Fruit fly (Drosophila melanogaster) whole organism, wandering third instar larva: ENCODE results near the gene XNP.
A peak's percentile ranks its signal among the peaks of the same experiment; 100 is the strongest.

Experiments
- Abd-B ChIP-seq: fragments of >200 bp; optimal IDR thresholded peaks from 2 replicates; lab custom pipeline; 2017; ENCODE audit warnings: missing biosample characterization, missing genetic modification characterization
- CG32264 ChIP-seq: fragments of 200-800 bp; sonication (Bioruptor generic); optimal IDR thresholded peaks from 2 replicates; lab custom pipeline; 2016; ENCODE audit warnings: missing biosample characterization, missing genetic modification characterization
- CG9705 ChIP-seq: fragments of 200-800 bp; sonication (Bioruptor generic); optimal IDR thresholded peaks from 2 replicates; lab custom pipeline; 2018; ENCODE audit warnings: missing biosample characterization, mild to moderate bottlenecking, missing genetic modification characterization
- CrebA ChIP-seq: fragments of 200-800 bp; sonication (Bioruptor generic); optimal IDR thresholded peaks from 2 replicates; lab custom pipeline; 2016; ENCODE audit warnings: missing biosample characterization, mild to moderate bottlenecking, missing genetic modification characterization, borderline replicate concordance
- Dfd ChIP-seq: fragments of >200 bp; optimal IDR thresholded peaks from 2 replicates; lab custom pipeline; 2017; ENCODE audit warnings: missing biosample characterization, missing genetic modification characterization
- Dif ChIP-seq: fragments of 200-275, 200-300 bp; sonication (Bioruptor generic); optimal IDR thresholded peaks from 2 replicates; lab custom pipeline; 2018; ENCODE audit warnings: missing biosample characterization, missing genetic modification characterization; ENCODE audit not compliant: partially characterized antibody
- GATAd ChIP-seq: sonication (Bioruptor generic); optimal IDR thresholded peaks from 2 replicates; lab custom pipeline; 2016; ENCODE audit warnings: missing biosample characterization, missing genetic modification characterization
- HLH106 ChIP-seq: fragments of 200-800 bp; optimal IDR thresholded peaks from 3 replicates; lab custom pipeline; 2019; ENCODE audit warnings: missing biosample characterization, mild to moderate bottlenecking, missing genetic modification characterization, moderate library complexity
- Hnf4 ChIP-seq: fragments of 200-800 bp; sonication (Bioruptor generic); optimal IDR thresholded peaks from 2 replicates; lab custom pipeline; 2016; ENCODE audit warnings: missing biosample characterization, mild to moderate bottlenecking, missing genetic modification characterization
- Jra ChIP-seq: sonication (Bioruptor generic); optimal IDR thresholded peaks from 2 replicates; lab custom pipeline; 2016; ENCODE audit warnings: missing biosample characterization, missing genetic modification characterization
- Mio ChIP-seq: sonication (Bioruptor generic); optimal IDR thresholded peaks from 2 replicates; lab custom pipeline; 2016; ENCODE audit warnings: missing biosample characterization, missing genetic modification characterization
- Myc ChIP-seq: fragments of >200 bp; optimal IDR thresholded peaks from 2 replicates; lab custom pipeline; 2017
- N ChIP-seq: fragments of >200 bp; optimal IDR thresholded peaks from 2 replicates; lab custom pipeline; 2018; ENCODE audit warnings: missing biosample characterization, missing external identifiers, missing genetic modification characterization
- OdsH ChIP-seq: fragments of 200-800 bp; sonication (Bioruptor generic); optimal IDR thresholded peaks from 2 replicates; lab custom pipeline; 2016; ENCODE audit warnings: missing biosample characterization, mild to moderate bottlenecking, missing genetic modification characterization
- Rel ChIP-seq, 2 experiments: fragments of 200-800 bp; sonication (Bioruptor generic) in 1 of 2; optimal IDR thresholded peaks; 2 replicates in 1 of 2; 3 replicates in 1 of 2; lab custom pipeline; 2016 to 2019; ENCODE audit warnings: mild to moderate bottlenecking in 2 of 2, missing biosample characterization in 2 of 2, missing genetic modification characterization in 2 of 2, moderate library complexity in 1 of 2
- Sp1 ChIP-seq: fragments of 200-800 bp; sonication (Bioruptor generic); optimal IDR thresholded peaks from 3 replicates; lab custom pipeline; 2019; ENCODE audit warnings: missing biosample characterization, mild to moderate bottlenecking, missing genetic modification characterization, moderate library complexity
- Vsx2 ChIP-seq: fragments of 200-300, 225-300 bp; sonication (Bioruptor generic); optimal IDR thresholded peaks from 2 replicates; lab custom pipeline; 2018; ENCODE audit warnings: missing biosample characterization, missing genetic modification characterization; ENCODE audit not compliant: partially characterized antibody
- br ChIP-seq: fragments of 200-800 bp; sonication (Bioruptor generic); optimal IDR thresholded peaks from 2 replicates; lab custom pipeline; 2016; ENCODE audit warnings: missing biosample characterization, missing genetic modification characterization
- brk ChIP-seq: fragments of 200-800 bp; sonication (Bioruptor generic); optimal IDR thresholded peaks from 2 replicates; lab custom pipeline; 2016; ENCODE audit warnings: missing biosample characterization, mild to moderate bottlenecking, missing genetic modification characterization
- dl ChIP-seq, 2 experiments: fragments of 175-275, 200-275 bp in 1 of 2; fragments of 200-275 bp in 1 of 2; sonication (Bioruptor generic); optimal IDR thresholded peaks; lab custom pipeline; 2018; ENCODE audit warnings: mild to moderate bottlenecking in 2 of 2, missing biosample characterization in 2 of 2, missing genetic modification characterization in 2 of 2, moderate library complexity in 2 of 2; ENCODE audit not compliant: partially characterized antibody in 2 of 2, insufficient read depth in 1 of 2
- dmrt93B ChIP-seq: fragments of 200-800 bp; sonication (Bioruptor generic); optimal IDR thresholded peaks from 2 replicates; lab custom pipeline; 2018; ENCODE audit warnings: missing biosample characterization, mild to moderate bottlenecking, missing genetic modification characterization
- dsf ChIP-seq: sonication (Bioruptor generic); optimal IDR thresholded peaks from 2 replicates; lab custom pipeline; 2016; ENCODE audit warnings: missing biosample characterization, missing genetic modification characterization, borderline replicate concordance
- ey ChIP-seq: fragments of 200-800 bp; sonication (Bioruptor generic); optimal IDR thresholded peaks from 2 replicates; lab custom pipeline; 2016; ENCODE audit warnings: missing biosample characterization, missing genetic modification characterization
- foxo ChIP-seq, 2 experiments: fragments of 200-800 bp; sonication (Bioruptor generic); optimal IDR thresholded peaks; 2 replicates in 1 of 2; 3 replicates in 1 of 2; lab custom pipeline; 2016 to 2017; ENCODE audit warnings: missing biosample characterization in 2 of 2, missing genetic modification characterization in 2 of 2
- fru ChIP-seq: fragments of 200-800 bp; sonication (Bioruptor generic); optimal IDR thresholded peaks from 3 replicates; lab custom pipeline; 2016; ENCODE audit warnings: missing biosample characterization, mild to moderate bottlenecking, missing genetic modification characterization
- h ChIP-seq: fragments of 200-800 bp; sonication (Bioruptor generic); optimal IDR thresholded peaks from 3 replicates; lab custom pipeline; 2016; ENCODE audit warnings: missing biosample characterization, mild to moderate bottlenecking, missing genetic modification characterization
- jim ChIP-seq: fragments of 175-275, 200-325 bp; sonication (Bioruptor generic); optimal IDR thresholded peaks from 2 replicates; lab custom pipeline; 2016; ENCODE audit warnings: missing biosample characterization, mild to moderate bottlenecking, missing genetic modification characterization
- lola ChIP-seq: fragments of >200 bp; optimal IDR thresholded peaks from 2 replicates; lab custom pipeline; 2017; ENCODE audit warnings: missing biosample characterization, missing genetic modification characterization
- psq ChIP-seq: fragments of 200-800 bp; sonication (Bioruptor generic); optimal IDR thresholded peaks from 3 replicates; lab custom pipeline; 2017; ENCODE audit warnings: missing biosample characterization, mild to moderate bottlenecking, missing genetic modification characterization, moderate library complexity
- rgr ChIP-seq: fragments of 200-800 bp; sonication (Bioruptor generic); optimal IDR thresholded peaks from 3 replicates; lab custom pipeline; 2016; ENCODE audit warnings: missing biosample characterization, mild to moderate bottlenecking, missing genetic modification characterization
- sv ChIP-seq: fragments of 200-800 bp; sonication (Bioruptor generic); optimal IDR thresholded peaks from 3 replicates; lab custom pipeline; 2016; ENCODE audit warnings: missing biosample characterization, missing genetic modification characterization
- tai ChIP-seq: sonication (Bioruptor generic); optimal IDR thresholded peaks from 2 replicates; lab custom pipeline; 2016; ENCODE audit warnings: missing biosample characterization, missing genetic modification characterization
- usp ChIP-seq: fragments of >200 bp; optimal IDR thresholded peaks from 2 replicates; lab custom pipeline; 2017; ENCODE audit warnings: missing biosample characterization, missing genetic modification characterization
- woc ChIP-seq: sonication (Bioruptor generic); optimal IDR thresholded peaks from 2 replicates; lab custom pipeline; 2016; ENCODE audit warnings: missing biosample characterization, mild to moderate bottlenecking, missing genetic modification characterization

XNP gene

dm6 chr3R:25461666-25462065 is 21.0 kb downstream of the XNP start:
- peak; percentile 41 for TF ChIP-seq h (GFP tag; lab: Kevin White, UChicago)
- peak; percentile 52 for TF ChIP-seq OdsH
- TF ChIP-seq psq (GFP tag; lab: Kevin White, UChicago) = peak; percentile 27
- TF ChIP-seq Jra (GFP tag; lab: Kevin White, UChicago) = no peak
- no peak for TF ChIP-seq Mio
- no peak for TF ChIP-seq Vsx2
- peak; percentile 59 for TF ChIP-seq rgr (GFP tag; lab: Kevin White, UChicago)
- peak; percentile 11 for TF ChIP-seq woc (GFP tag; lab: Kevin White, UChicago)
- no peak for TF ChIP-seq Myc (lab: Kevin White, UChicago)
- peak; percentile 38 for TF ChIP-seq HLH106
- no peak for TF ChIP-seq CrebA (GFP tag; lab: Kevin White, UChicago)
- TF ChIP-seq usp (GFP tag; lab: Kevin White, UChicago) = no peak
- peak; percentile 3 for TF ChIP-seq dmrt93B (GFP tag; lab: Kevin White, UChicago)
- TF ChIP-seq ey (GFP tag; lab: Kevin White, UChicago) = peak; percentile 52
- peak; percentile 56 for TF ChIP-seq br (GFP tag; lab: Kevin White, UChicago)
- no peak for TF ChIP-seq sv
- TF ChIP-seq GATAd = no peak
- no peak for TF ChIP-seq dl (GFP tag; optimal IDR thresholded peaks at IDR 0.05; lab: Kevin White, UChicago; ENCODE audit: insufficient read depth in 1 of 2, partially characterized antibody in 2 of 2)
- TF ChIP-seq CG9705 = no peak
- TF ChIP-seq Dfd (GFP tag; lab: Kevin White, UChicago) = no peak
- no peak for TF ChIP-seq lola (GFP tag; lab: Kevin White, UChicago)
- TF ChIP-seq jim (GFP tag; lab: Kevin White, UChicago) = no peak
- TF ChIP-seq N = no peak
- no peak for TF ChIP-seq Dif (GFP tag; lab: Kevin White, UChicago)
- TF ChIP-seq fru (GFP tag; lab: Kevin White, UChicago) = peak; percentile 22
- no peak for TF ChIP-seq tai (GFP tag; lab: Kevin White, UChicago)
- TF ChIP-seq Sp1 = peak; percentile 45
- TF ChIP-seq CG32264 (GFP tag; lab: Kevin White, UChicago) = no peak
- no peak for TF ChIP-seq Hnf4 (GFP tag; lab: Kevin White, UChicago)
- TF ChIP-seq foxo (GFP tag; optimal IDR thresholded peaks at IDR 0.05; lab: Kevin White, UChicago) = peak in 1 of 2 experiments; percentile 41

dm6 chr3R:25460650-25461049 is 22.0 kb downstream of the XNP start:
- TF ChIP-seq N = no peak
- no peak for TF ChIP-seq Abd-B (GFP tag; lab: Kevin White, UChicago)
- no peak for TF ChIP-seq Myc (lab: Kevin White, UChicago)
- TF ChIP-seq h (GFP tag; lab: Kevin White, UChicago) = no peak
- TF ChIP-seq Sp1 = no peak
- no peak for TF ChIP-seq tai (GFP tag; lab: Kevin White, UChicago)
- no peak for TF ChIP-seq Dif (GFP tag; lab: Kevin White, UChicago)
- TF ChIP-seq jim (GFP tag; lab: Kevin White, UChicago) = no peak
- no peak for TF ChIP-seq Rel (GFP tag; optimal IDR thresholded peaks at IDR 0.05; lab: Kevin White, UChicago)
- TF ChIP-seq Rel (tag; optimal IDR thresholded peaks at IDR 0.05; lab: Kevin White, UChicago) = no peak
- TF ChIP-seq Hnf4 (GFP tag; lab: Kevin White, UChicago) = no peak
- TF ChIP-seq GATAd = no peak
- TF ChIP-seq ey (GFP tag; lab: Kevin White, UChicago) = no peak
- TF ChIP-seq brk (GFP tag; lab: Kevin White, UChicago) = no peak
- no peak for TF ChIP-seq usp (GFP tag; lab: Kevin White, UChicago)
- TF ChIP-seq dsf = no peak
- no peak for TF ChIP-seq rgr (GFP tag; lab: Kevin White, UChicago)
- TF ChIP-seq dmrt93B (GFP tag; lab: Kevin White, UChicago) = no peak
- no peak for TF ChIP-seq psq (GFP tag; lab: Kevin White, UChicago)
- no peak for TF ChIP-seq CG9705

DNA sequence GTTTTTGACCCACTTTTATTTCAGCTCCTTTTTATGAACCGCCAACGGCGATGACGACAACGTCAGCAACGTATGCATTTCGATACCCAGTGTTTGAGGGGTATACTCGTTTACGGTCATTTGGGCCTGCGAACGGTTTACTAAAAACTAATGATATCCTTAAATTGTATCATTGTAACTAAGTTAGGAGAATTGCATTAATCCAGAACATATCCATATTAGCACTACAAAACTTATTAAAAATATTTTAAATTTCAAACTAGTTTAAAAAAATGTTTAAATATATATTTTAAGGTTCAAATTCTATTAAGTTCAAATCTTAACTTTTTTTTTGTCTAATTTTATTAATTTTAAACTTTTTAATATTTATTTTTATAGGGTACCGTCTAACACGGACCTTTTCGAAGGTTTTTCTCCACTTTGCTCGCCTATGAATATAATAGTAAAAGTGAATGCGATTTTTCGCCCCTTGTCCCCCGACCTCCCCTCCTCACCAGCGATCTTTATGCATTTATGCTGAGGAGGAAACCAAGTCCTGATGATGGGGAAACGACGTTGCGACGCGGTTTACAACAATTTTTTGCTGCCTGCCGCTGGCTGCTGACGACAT is 23.3 kb downstream of the XNP start:
- TF ChIP-seq N (no peak), ey (GFP tag; lab: Kevin White, UChicago) (no peak), br (GFP tag; lab: Kevin White, UChicago) (no peak), CG9705 (no peak), h (GFP tag; lab: Kevin White, UChicago) (peak; percentile 25), rgr (GFP tag; lab: Kevin White, UChicago) (peak; percentile 14), dsf (no peak), OdsH (peak; percentile 15)
